Worm (Caenorhabditis elegans) whole organism, late embryonic: ENCODE results near the gene F14H8.5.

Source experiments
- F13H6.1 ChIP-seq: sonication (generic microtip); optimal IDR thresholded peaks from 2 replicates; lab custom pipeline; 2016; ENCODE audit warnings: missing genetic modification characterization, missing compliant biosample characterization
- ahr-1 ChIP-seq: sonication (generic microtip); optimal IDR thresholded peaks from 2 replicates; lab custom pipeline; 2016; ENCODE audit warnings: missing genetic modification characterization, missing compliant biosample characterization
- ceh-18 ChIP-seq: sonication (generic microtip); optimal IDR thresholded peaks from 2 replicates; lab custom pipeline; 2016; ENCODE audit warnings: missing genetic modification characterization, missing compliant biosample characterization
- ceh-19 ChIP-seq: fragments of 200-800 bp; sonication (Bioruptor generic); optimal IDR thresholded peaks from 2 replicates; lab custom pipeline; 2018; ENCODE audit warnings: mild to moderate bottlenecking, missing genetic modification characterization, missing compliant biosample characterization
- ceh-30 ChIP-seq: fragments of 150-350 bp; optimal IDR thresholded peaks from 2 replicates; lab custom pipeline; 2014; ENCODE audit warnings: missing biosample characterization, missing genetic modification characterization
- ceh-34 ChIP-seq: sonication (generic microtip); optimal IDR thresholded peaks from 2 replicates; lab custom pipeline; 2016; ENCODE audit warnings: mild to moderate bottlenecking, missing genetic modification characterization, missing compliant biosample characterization
- ceh-45 ChIP-seq: fragments of 200-800 bp; sonication (Bioruptor generic); IDR thresholded peaks from 2 replicates; pipeline ENCODE4 v1.3.6; 2022; ENCODE audit warnings: missing genetic modification reagents, missing genetic modification characterization, missing compliant biosample characterization
- ceh-48 ChIP-seq: sonication (generic microtip); optimal IDR thresholded peaks from 2 replicates; lab custom pipeline; 2016; ENCODE audit warnings: missing genetic modification characterization, inconsistent platforms, missing compliant biosample characterization
- ceh-9 ChIP-seq: sonication (generic microtip); optimal IDR thresholded peaks from 2 replicates; lab custom pipeline; 2016; ENCODE audit warnings: mild to moderate bottlenecking, missing genetic modification characterization, inconsistent platforms, missing compliant biosample characterization
- dmd-4 ChIP-seq: sonication (generic microtip); optimal IDR thresholded peaks from 2 replicates; lab custom pipeline; 2016; ENCODE audit warnings: borderline replicate concordance, missing genetic modification characterization, missing compliant biosample characterization
- elt-2 ChIP-seq: sonication (generic microtip); optimal IDR thresholded peaks from 2 replicates; lab custom pipeline; 2016; ENCODE audit warnings: missing genetic modification reagents, missing genetic modification characterization, missing compliant biosample characterization
- elt-4 ChIP-seq: sonication (generic microtip); optimal IDR thresholded peaks from 2 replicates; lab custom pipeline; 2016; ENCODE audit warnings: missing genetic modification characterization, missing compliant biosample characterization
- fax-1 ChIP-seq: sonication (generic microtip); optimal IDR thresholded peaks from 2 replicates; lab custom pipeline; 2016; ENCODE audit warnings: missing genotype, missing genetic modification characterization, missing compliant biosample characterization
- fkh-10 ChIP-seq: fragments of 150-350 bp; optimal IDR thresholded peaks from 2 replicates; lab custom pipeline; 2014; ENCODE audit warnings: missing biosample characterization, missing genetic modification reagents, missing genetic modification characterization
- fkh-6 ChIP-seq: sonication (generic microtip); optimal IDR thresholded peaks from 2 replicates; lab custom pipeline; 2016; ENCODE audit warnings: missing genetic modification characterization, missing compliant biosample characterization
- gmeb-2 ChIP-seq: sonication (generic microtip); optimal IDR thresholded peaks from 2 replicates; lab custom pipeline; 2016; ENCODE audit warnings: missing genetic modification characterization, inconsistent platforms, missing compliant biosample characterization
- hlh-13 ChIP-seq: fragments of 200-800 bp; sonication (Bioruptor generic); optimal IDR thresholded peaks from 2 replicates; lab custom pipeline; 2018; ENCODE audit warnings: mild to moderate bottlenecking, missing genetic modification characterization, missing compliant biosample characterization
- hlh-30 ChIP-seq: sonication (generic microtip); optimal IDR thresholded peaks from 2 replicates; lab custom pipeline; 2017; ENCODE audit warnings: antibody characterized with exemption, missing genetic modification characterization, missing compliant biosample characterization; ENCODE audit not compliant: insufficient read depth
- hlh-8 ChIP-seq: sonication (generic microtip); optimal IDR thresholded peaks from 2 replicates; lab custom pipeline; 2016; ENCODE audit warnings: missing genotype, missing genetic modification characterization, missing compliant biosample characterization
- lim-6 ChIP-seq: sonication (generic microtip); optimal IDR thresholded peaks from 2 replicates; lab custom pipeline; 2016; ENCODE audit warnings: missing genetic modification characterization, missing compliant biosample characterization
- madf-2 ChIP-seq: sonication (generic microtip); optimal IDR thresholded peaks from 2 replicates; lab custom pipeline; 2017; ENCODE audit warnings: missing genetic modification characterization, missing compliant biosample characterization
- nfya-1 ChIP-seq: sonication (generic microtip); optimal IDR thresholded peaks from 2 replicates; lab custom pipeline; 2017; ENCODE audit warnings: missing genetic modification characterization, mild to moderate bottlenecking, missing compliant biosample characterization, antibody characterized with exemption, moderate library complexity
- nhr-11 ChIP-seq: fragments of 150-350 bp; optimal IDR thresholded peaks from 2 replicates; lab custom pipeline; 2014; ENCODE audit warnings: missing biosample characterization, missing genetic modification characterization
- npax-4 ChIP-seq: sonication (generic microtip); optimal IDR thresholded peaks from 2 replicates; lab custom pipeline; 2016; ENCODE audit warnings: missing genetic modification characterization, missing compliant biosample characterization
- odd-2 ChIP-seq: sonication (generic microtip); optimal IDR thresholded peaks from 2 replicates; lab custom pipeline; 2017; ENCODE audit warnings: antibody characterized with exemption, mild to moderate bottlenecking, missing genetic modification characterization, missing compliant biosample characterization
- pha-2 ChIP-seq: sonication (generic microtip); optimal IDR thresholded peaks from 2 replicates; lab custom pipeline; 2017; ENCODE audit warnings: mild to moderate bottlenecking, missing genetic modification characterization, missing compliant biosample characterization
- ref-2 ChIP-seq: sonication (generic microtip); optimal IDR thresholded peaks from 2 replicates; lab custom pipeline; 2016; ENCODE audit warnings: missing genetic modification characterization, missing compliant biosample characterization
- rnt-1 ChIP-seq: sonication (generic microtip); optimal IDR thresholded peaks from 2 replicates; lab custom pipeline; 2016; ENCODE audit warnings: missing genetic modification characterization, missing compliant biosample characterization
- sox-4 ChIP-seq: sonication (generic microtip); optimal IDR thresholded peaks from 2 replicates; lab custom pipeline; 2017; ENCODE audit warnings: mild to moderate bottlenecking, missing genetic modification characterization, inconsistent platforms, missing compliant biosample characterization
- syd-9 ChIP-seq: sonication (generic microtip); optimal IDR thresholded peaks from 2 replicates; lab custom pipeline; 2016; ENCODE audit warnings: mild to moderate bottlenecking, missing genetic modification characterization, moderate library complexity, missing compliant biosample characterization
- tbx-2 ChIP-seq: sonication (generic microtip); optimal IDR thresholded peaks from 2 replicates; lab custom pipeline; 2016; ENCODE audit warnings: missing genetic modification characterization, missing compliant biosample characterization
- ttx-3 ChIP-seq: sonication (generic microtip); optimal IDR thresholded peaks from 2 replicates; lab custom pipeline; 2016; ENCODE audit warnings: missing genetic modification reagents, missing genetic modification characterization, missing compliant biosample characterization
- unc-3 ChIP-seq, 2 experiments: fragments of 200-800 bp in 1 of 2; sonication (Bioruptor generic) in 1 of 2; sonication (generic microtip) in 1 of 2; conservative IDR thresholded peaks in 1 of 2; optimal IDR thresholded peaks in 1 of 2; 2 replicates each; pipeline versions ENCODE4 v1.3.6 to Lab custom; 2016 to 2022; ENCODE audit warnings: missing compliant biosample characterization in 2 of 2, missing genetic modification characterization in 2 of 2, missing genetic modification reagents in 1 of 2
- unc-55 ChIP-seq: sonication (generic microtip); optimal IDR thresholded peaks from 2 replicates; lab custom pipeline; 2017; ENCODE audit warnings: missing biosample characterization, missing genetic modification reagents, missing genetic modification characterization
- unc-86 ChIP-seq: sonication (generic microtip); optimal IDR thresholded peaks from 2 replicates; lab custom pipeline; 2016; ENCODE audit warnings: missing genetic modification characterization, missing compliant biosample characterization

F14H8.5 gene

ce11 chrV:15020732-15021131 is at the start of gene F14H8.5:
TSS of gene F14H8.5 (plus strand) at chrV:15021032.
- TF ChIP-seq ttx-3 (tag; lab: Kevin White, UChicago): no peak
- TF ChIP-seq fkh-10 (GFP tag; lab: Kevin White, UChicago): no peak
- no peak for TF ChIP-seq lim-6 (tag; lab: Kevin White, UChicago)

DNA sequence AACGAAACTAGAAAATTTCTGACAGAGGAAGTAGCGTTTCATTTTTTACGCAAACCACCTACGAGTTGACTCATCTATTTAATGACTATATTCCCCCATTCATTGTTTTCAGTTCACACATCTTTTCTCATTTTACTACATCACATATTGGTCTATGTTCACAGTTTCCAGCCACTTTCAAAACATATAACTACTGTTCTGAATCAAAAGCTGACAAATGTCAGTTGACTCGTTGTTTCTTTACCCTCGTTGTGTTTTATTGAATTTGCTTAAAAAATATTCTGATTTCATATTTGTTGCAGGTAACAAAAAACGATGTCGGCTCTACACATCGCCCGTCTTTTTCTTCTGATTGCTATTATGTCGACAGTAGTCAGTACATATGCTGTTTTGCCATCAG is 49.7 kb upstream of the F14H8.5 start, which contains the start of gene nlp-59:
TSS of gene nlp-59 (plus strand) at position 301 of the 400 bp plus-strand sequence.
- TF ChIP-seq ref-2 (tag; lab: Kevin White, UChicago): no peak

DNA sequence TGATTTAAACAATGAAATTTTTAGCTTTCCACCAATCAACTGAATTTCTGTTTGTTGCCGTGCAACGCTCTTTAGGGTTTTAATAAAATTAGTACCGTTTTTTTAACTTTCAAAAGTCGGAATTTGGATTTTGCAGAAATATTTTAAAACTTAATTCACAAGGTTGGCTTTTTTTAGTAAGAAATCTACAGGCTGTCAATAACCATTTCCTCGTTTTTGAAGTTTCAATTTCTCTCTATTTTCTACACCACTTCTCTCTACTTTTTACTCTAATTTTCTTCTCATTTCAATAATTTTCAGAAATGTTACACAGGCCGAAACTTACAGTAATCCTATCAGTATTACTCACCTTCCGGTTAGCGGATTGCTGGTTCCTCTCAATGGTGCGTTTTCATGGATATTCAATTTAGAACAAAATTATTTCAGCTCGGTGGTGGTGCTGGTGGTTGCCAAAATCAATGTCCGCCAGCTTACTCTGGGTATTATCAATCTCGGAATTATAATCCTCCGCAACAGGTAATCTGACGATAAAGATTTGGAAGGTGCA is 42.6 kb upstream of the F14H8.5 start, which contains the start of the genes grd-12 and F02D8.1:
TSS of gene grd-12 (plus strand) at position 301 of the 547 bp plus-strand sequence.
TSS of gene F02D8.1 (minus strand) at position 497 of the 547 bp plus-strand sequence.
- no peak for TF ChIP-seq nfya-1 (tag; lab: Kevin White, UChicago)
- no peak for TF ChIP-seq F13H6.1 (tag; lab: Kevin White, UChicago)
- no peak for TF ChIP-seq fkh-10 (GFP tag; lab: Kevin White, UChicago)
- TF ChIP-seq elt-2: no peak
- TF ChIP-seq gmeb-2 (tag; lab: Kevin White, UChicago): no peak
- no peak for TF ChIP-seq ceh-9 (tag; lab: Kevin White, UChicago)
- TF ChIP-seq ceh-45 (GFP tag; lab: Robert Waterston, UW): no peak
- no peak for TF ChIP-seq fkh-6 (tag; lab: Kevin White, UChicago)
- no peak for TF ChIP-seq madf-2 (tag; lab: Kevin White, UChicago)
- no peak for TF ChIP-seq npax-4 (tag; lab: Kevin White, UChicago)
- no peak for TF ChIP-seq sox-4 (tag; lab: Kevin White, UChicago)
- TF ChIP-seq tbx-2 (tag; lab: Kevin White, UChicago): no peak
- TF ChIP-seq ceh-18: no peak
- no peak for TF ChIP-seq odd-2
- no peak for TF ChIP-seq elt-4 (tag; lab: Kevin White, UChicago)
- no peak for TF ChIP-seq syd-9
- TF ChIP-seq nhr-11 (tag; lab: Kevin White, UChicago): no peak
- no peak for TF ChIP-seq hlh-13 (GFP tag; lab: Kevin White, UChicago)
- TF ChIP-seq ceh-34 (tag; lab: Kevin White, UChicago): no peak
- no peak for TF ChIP-seq pha-2 (tag; lab: Kevin White, UChicago)

ce11 chrV:14979937-14980336 is 40.9 kb upstream of the F14H8.5 start, which contains the start of gene xbx-1:
TSS of gene xbx-1 (plus strand) at chrV:14980237.
- no peak for TF ChIP-seq fkh-6 (tag; lab: Kevin White, UChicago)
- no peak for TF ChIP-seq ceh-30 (tag; lab: Kevin White, UChicago)
- no peak for TF ChIP-seq hlh-13 (GFP tag; lab: Kevin White, UChicago)
- TF ChIP-seq fax-1 (tag; lab: Kevin White, UChicago): no peak
- no peak for TF ChIP-seq unc-3 (GFP tag; conservative IDR thresholded peaks at IDR 0.05; lab: Robert Waterston, UW)
- TF ChIP-seq unc-3 (tag; optimal IDR thresholded peaks at IDR 0.05; lab: Kevin White, UChicago): no peak
- TF ChIP-seq unc-86 (tag; lab: Kevin White, UChicago): no peak
- no peak for TF ChIP-seq lim-6 (tag; lab: Kevin White, UChicago)
- TF ChIP-seq hlh-30: no peak
- TF ChIP-seq syd-9: no peak
- TF ChIP-seq madf-2 (tag; lab: Kevin White, UChicago): no peak
- no peak for TF ChIP-seq hlh-8 (tag; lab: Kevin White, UChicago)
- TF ChIP-seq ceh-19 (GFP tag; lab: Kevin White, UChicago): no peak
- TF ChIP-seq unc-55 (GFP tag; lab: Kevin White, UChicago): no peak
- no peak for TF ChIP-seq ref-2 (tag; lab: Kevin White, UChicago)
- TF ChIP-seq ceh-48 (tag; lab: Kevin White, UChicago): no peak
- TF ChIP-seq rnt-1 (tag; lab: Kevin White, UChicago): no peak
- TF ChIP-seq ahr-1 (tag; lab: Kevin White, UChicago): no peak
- TF ChIP-seq dmd-4 (tag; lab: Kevin White, UChicago): no peak
